Fruit fly (Drosophila melanogaster): ENCODE measurements around the gene CG3857.
A peak's percentile ranks its signal among the peaks of the same experiment; 100 is the strongest.

The CG3857 gene

dm6 chrX:1889926-1890325, 49.9 kb downstream of the CG3857 start, which contains the start of the genes trr and mRpL16:
Gene trr, minus strand, starts transcription at chrX:1889950.
Gene mRpL16, plus strand, starts transcription at chrX:1890256.
- peak; percentile 45; the same call in 1 of the 2 replicates for TF ChIP-seq CG6272 (GFP tag; IDR thresholded peaks at IDR 0.05)
- no peak for TF ChIP-seq CG2199 (GFP tag; IDR thresholded peaks at IDR 0.05)
- no peak for TF ChIP-seq CG6854 (GFP tag; optimal IDR thresholded peaks at IDR 0.05)
- TF ChIP-seq so (GFP tag; IDR thresholded peaks at IDR 0.05), result no peak
- TF ChIP-seq ind (GFP tag; optimal IDR thresholded peaks at IDR 0.05), result no peak
- TF ChIP-seq Lpt (GFP tag; optimal IDR thresholded peaks at IDR 0.05), result no peak
- no peak for TF ChIP-seq oc (tag; optimal IDR thresholded peaks at IDR 0.05)
- TF ChIP-seq scrt (GFP tag; optimal IDR thresholded peaks at IDR 0.05), result no peak
- TF ChIP-seq dpn (GFP tag; optimal IDR thresholded peaks at IDR 0.05), result peak; percentile 33 to 39
- TF ChIP-seq Stat92E (GFP tag; optimal IDR thresholded peaks at IDR 0.05), result no peak
- TF ChIP-seq Drgx (GFP tag; IDR thresholded peaks at IDR 0.05), result no peak
- no peak for TF ChIP-seq kni (GFP tag; optimal IDR thresholded peaks at IDR 0.05)
- TF ChIP-seq CG4424 (GFP tag; optimal IDR thresholded peaks at IDR 0.05), result no peak
- no peak; the same call in 1 of the 2 replicates for TF ChIP-seq bbx (GFP tag; IDR thresholded peaks at IDR 0.05; ENCODE audit: partially characterized antibody)
- TF ChIP-seq CG32767 (GFP tag; IDR thresholded peaks at IDR 0.05), result no peak
- TF ChIP-seq Fer2 (tag; optimal IDR thresholded peaks at IDR 0.05), result no peak
- TF ChIP-seq CG2712 (tag; optimal IDR thresholded peaks at IDR 0.05), result peak; percentile 65
- TF ChIP-seq Antp (GFP tag; optimal IDR thresholded peaks at IDR 0.05), result no peak
- no peak for TF ChIP-seq ash1 (GFP tag; optimal IDR thresholded peaks at IDR 0.05)
- TF ChIP-seq Mes4 (GFP tag; optimal IDR thresholded peaks at IDR 0.05), result no peak
- TF ChIP-seq pfk (GFP tag; optimal IDR thresholded peaks at IDR 0.05), result no peak
- TF ChIP-seq cad (GFP tag; optimal IDR thresholded peaks at IDR 0.05), result no peak
- no peak for TF ChIP-seq emc (GFP tag; optimal IDR thresholded peaks at IDR 0.05)
- peak; percentile 56; the same call in 1 of the 2 replicates for TF ChIP-seq seq (GFP tag; IDR thresholded peaks at IDR 0.05)
- TF ChIP-seq CG17361 (GFP tag; IDR thresholded peaks at IDR 0.05), result no peak; the same call in 2 of the 3 replicates
- TF ChIP-seq rib (GFP tag; IDR thresholded peaks at IDR 0.05), result no peak
- peak; percentile 39 for TF ChIP-seq twi (tag; optimal IDR thresholded peaks at IDR 0.05)
- TF ChIP-seq exex (tag; optimal IDR thresholded peaks at IDR 0.05), result no peak
- no peak for TF ChIP-seq dimm (GFP tag; IDR thresholded peaks at IDR 0.05)
- peak; percentile 59 for TF ChIP-seq NfI (GFP tag; optimal IDR thresholded peaks at IDR 0.05)
- TF ChIP-seq dysf (GFP tag; IDR thresholded peaks at IDR 0.05), result peak; percentile 47; the same call in 1 of the 3 replicates
- TF ChIP-seq Sry-β (GFP tag; optimal IDR thresholded peaks at IDR 0.05), result peak; percentile 6
- peak; percentile 57 for TF ChIP-seq vvl (GFP tag; IDR thresholded peaks at IDR 0.05)
- peak; percentile 66 for TF ChIP-seq CG9932 (GFP tag; IDR thresholded peaks at IDR 0.05)
- TF ChIP-seq Doc3 (GFP tag; IDR thresholded peaks at IDR 0.05; ENCODE audit: partially characterized antibody), result peak; percentile 51; the same call in 1 of the 3 replicates
- TF ChIP-seq ATbp (GFP tag; optimal IDR thresholded peaks at IDR 0.05), result no peak
- peak; percentile 29 for TF ChIP-seq CG18011 (GFP tag; optimal IDR thresholded peaks at IDR 0.05)
- no peak for TF ChIP-seq Oaz (GFP tag; IDR thresholded peaks at IDR 0.05)
- peak; percentile 84 for TF ChIP-seq CG12659 (GFP tag; optimal IDR thresholded peaks at IDR 0.05)
- peak; percentile 60 for TF ChIP-seq CG10267 (tag; optimal IDR thresholded peaks at IDR 0.05)
- TF ChIP-seq CG7928 (GFP tag; optimal IDR thresholded peaks at IDR 0.05), result peak; percentile 92
- TF ChIP-seq CG17568 (GFP tag; optimal IDR thresholded peaks at IDR 0.05), result no peak
- TF ChIP-seq chif (GFP tag; optimal IDR thresholded peaks at IDR 0.05), result peak in 1 of 2 experiments; percentile 28
- TF ChIP-seq bowl (GFP tag; IDR thresholded peaks at IDR 0.05), result no peak
- TF ChIP-seq Hmr (GFP tag; optimal IDR thresholded peaks at IDR 0.05), result no peak
- TF ChIP-seq B-H1 (GFP tag; IDR thresholded peaks at IDR 0.05), result no peak
- no peak for TF ChIP-seq NFAT (GFP tag; IDR thresholded peaks at IDR 0.05)
- TF ChIP-seq CG12744 (GFP tag; optimal IDR thresholded peaks at IDR 0.05), result no peak
- 0 out of 3 replicates have a peak, but pooled peaks have one; percentile 37 for TF ChIP-seq CG34224 (GFP tag; IDR thresholded peaks at IDR 0.05; ENCODE audit: partially characterized antibody)
- peak; percentile 4 for TF ChIP-seq ewg (GFP tag; optimal IDR thresholded peaks at IDR 0.05)
- TF ChIP-seq lab (GFP tag; optimal IDR thresholded peaks at IDR 0.05), result no peak

Measured in whole organism, embryonic.